Worm (Caenorhabditis elegans): ENCODE data around the gene F41C6.4.

Gene F41C6.4

DNA sequence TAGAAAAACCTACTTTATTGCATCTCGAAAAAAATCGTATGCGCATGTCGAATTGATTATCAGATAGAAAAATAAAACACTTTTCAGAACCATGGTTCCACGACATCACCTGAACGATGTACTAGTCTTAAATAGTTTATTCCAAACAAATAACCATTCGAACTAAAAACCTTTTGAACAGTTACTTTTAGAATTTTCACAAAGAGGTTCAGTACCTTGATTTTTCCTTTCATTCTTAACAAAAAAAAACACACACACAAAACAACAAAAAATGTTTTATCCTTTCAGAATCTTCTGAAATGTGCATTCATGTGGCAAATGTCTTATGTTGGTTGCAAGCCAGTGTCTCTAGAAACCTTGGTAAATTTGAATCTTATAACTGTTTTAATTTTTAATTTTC is at the start of gene F41C6.4:
Gene F41C6.4, minus strand, starts transcription at position 101 of the 400 bp plus-strand sequence.
- no peak for TF ChIP-seq mdl-1 (tag; optimal IDR thresholded peaks at IDR 0.05)
- TF ChIP-seq nhr-23 (tag; optimal IDR thresholded peaks at IDR 0.05), result no peak
- no peak for TF ChIP-seq ama-1 (optimal IDR thresholded peaks at IDR 0.05)
- TF ChIP-seq nhr-77 (tag; optimal IDR thresholded peaks at IDR 0.05), result no peak
- TF ChIP-seq elt-1 (tag; optimal IDR thresholded peaks at IDR 0.05), result no peak
- TF ChIP-seq nhr-67 (tag; optimal IDR thresholded peaks at IDR 0.05), result no peak
- TF ChIP-seq jun-1 (tag; optimal IDR thresholded peaks at IDR 0.05), result no peak
- TF ChIP-seq nhr-11 (tag; optimal IDR thresholded peaks at IDR 0.05), result no peak
- no peak for TF ChIP-seq unc-62 (GFP tag; optimal IDR thresholded peaks at IDR 0.05)
- no peak for TF ChIP-seq ztf-11 (tag; optimal IDR thresholded peaks at IDR 0.05)
- no peak for TF ChIP-seq ztf-4 (tag; optimal IDR thresholded peaks at IDR 0.05)
- TF ChIP-seq lsy-12 (tag; optimal IDR thresholded peaks at IDR 0.05), result no peak
- TF ChIP-seq fkh-2 (tag; optimal IDR thresholded peaks at IDR 0.05), result no peak
- TF ChIP-seq skn-1 (tag; optimal IDR thresholded peaks at IDR 0.05), result no peak
- no peak for TF ChIP-seq zag-1 (tag; optimal IDR thresholded peaks at IDR 0.05)
- TF ChIP-seq pha-4 (tag; optimal IDR thresholded peaks at IDR 0.05), result no peak

DNA sequence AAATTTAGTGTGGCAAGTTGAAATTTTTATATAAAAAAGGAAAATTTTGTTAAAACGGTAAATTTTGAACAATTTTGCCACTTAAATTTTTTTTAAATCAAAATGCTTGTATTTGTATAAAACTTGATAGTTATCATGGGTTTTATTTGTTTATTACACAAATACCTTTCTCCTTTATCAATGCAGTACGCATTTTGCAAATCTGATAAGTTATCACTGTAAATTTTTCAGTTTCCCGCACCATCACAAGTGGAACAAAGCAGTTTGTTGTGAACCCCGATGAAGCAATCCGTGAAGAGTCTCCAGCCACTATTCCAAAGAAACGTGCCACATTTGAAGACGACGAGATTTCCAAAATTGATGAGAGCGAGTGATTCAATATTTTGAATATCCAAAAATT is 45.5 kb upstream of the F41C6.4 start:
- TF ChIP-seq nhr-28 (tag; optimal IDR thresholded peaks at IDR 0.05) (no peak), elt-2 (tag; optimal IDR thresholded peaks at IDR 0.05) (peak; percentile 10), daf-12 (tag; optimal IDR thresholded peaks at IDR 0.05) (no peak)

DNA sequence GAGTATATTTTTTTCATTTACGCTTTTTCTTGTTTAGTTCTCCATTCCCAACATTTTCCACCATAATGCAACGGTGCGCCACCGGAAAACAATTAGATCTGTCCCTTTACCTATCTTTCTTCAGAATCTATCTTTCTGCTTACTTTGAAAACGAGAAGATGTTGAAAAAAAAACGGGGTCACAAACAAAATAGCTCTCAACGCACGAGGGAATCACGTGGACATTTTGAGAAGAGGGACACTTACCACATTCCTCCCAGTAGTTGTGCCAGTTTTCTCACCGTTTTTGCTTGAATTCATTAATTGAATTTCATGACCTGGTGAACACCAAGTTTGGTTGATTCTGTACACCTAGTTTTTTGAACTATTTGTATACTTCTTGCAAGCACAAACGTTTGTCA is 41.5 kb upstream of the F41C6.4 start:
- TF ChIP-seq pha-4 (tag; optimal IDR thresholded peaks at IDR 0.05) (no peak), elt-1 (tag; optimal IDR thresholded peaks at IDR 0.05) (no peak), mml-1 (tag; optimal IDR thresholded peaks at IDR 0.05) (peak; percentile 84), nfya-1 (tag; optimal IDR thresholded peaks at IDR 0.05; ENCODE audit: insufficient read depth) (peak; percentile 4), egl-5 (tag; optimal IDR thresholded peaks at IDR 0.05) (no peak), nhr-28 (tag; optimal IDR thresholded peaks at IDR 0.05) (no peak)

DNA sequence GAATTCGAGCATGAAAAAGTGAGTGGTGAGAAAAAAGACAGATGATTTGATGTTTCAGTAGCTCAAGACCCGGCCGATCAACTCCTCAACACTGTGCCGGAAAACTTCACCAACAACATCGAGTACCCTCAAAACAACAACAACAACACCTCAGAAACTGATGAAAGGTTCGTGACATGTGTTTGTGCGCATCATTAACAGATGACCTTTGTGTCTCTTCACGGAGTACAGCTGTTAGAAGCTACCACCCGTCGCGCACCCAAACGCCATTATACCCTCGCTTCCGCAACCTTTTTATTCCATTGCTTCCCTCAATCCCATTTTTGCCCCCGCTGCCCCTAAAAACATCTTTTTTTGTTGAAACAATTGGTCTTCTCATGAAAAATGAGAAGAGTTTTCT is 40.7 kb upstream of the F41C6.4 start:
- peak; percentile 25 for TF ChIP-seq lin-39 (tag; optimal IDR thresholded peaks at IDR 0.05)
- TF ChIP-seq unc-62 (GFP tag; optimal IDR thresholded peaks at IDR 0.05), result no peak

DNA sequence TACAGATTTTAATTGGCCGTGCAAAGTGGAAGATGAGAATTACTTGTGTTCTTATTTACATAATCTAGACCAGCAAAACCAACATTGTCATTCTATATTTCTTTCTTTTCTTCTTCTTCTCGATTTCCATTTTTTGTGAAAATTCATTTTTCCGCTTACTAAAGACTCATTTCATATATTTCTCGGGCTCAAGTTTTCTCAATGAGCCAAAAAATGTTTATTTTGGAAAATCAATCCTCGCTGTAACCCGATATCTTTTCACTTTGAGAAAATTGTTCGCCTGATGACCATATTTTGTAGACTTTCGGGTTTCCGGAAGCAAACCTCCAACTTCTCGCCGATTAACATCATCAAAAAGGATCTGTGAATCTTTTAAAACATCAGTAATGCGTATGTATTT is 39.4 kb upstream of the F41C6.4 start, which contains the start of gene nhx-4:
Gene nhx-4, plus strand, starts transcription at position 301 of the 400 bp plus-strand sequence.
- TF ChIP-seq nhr-237 (tag; optimal IDR thresholded peaks at IDR 0.05) (no peak), egl-27 (tag; optimal IDR thresholded peaks at IDR 0.05) (no peak)

DNA sequence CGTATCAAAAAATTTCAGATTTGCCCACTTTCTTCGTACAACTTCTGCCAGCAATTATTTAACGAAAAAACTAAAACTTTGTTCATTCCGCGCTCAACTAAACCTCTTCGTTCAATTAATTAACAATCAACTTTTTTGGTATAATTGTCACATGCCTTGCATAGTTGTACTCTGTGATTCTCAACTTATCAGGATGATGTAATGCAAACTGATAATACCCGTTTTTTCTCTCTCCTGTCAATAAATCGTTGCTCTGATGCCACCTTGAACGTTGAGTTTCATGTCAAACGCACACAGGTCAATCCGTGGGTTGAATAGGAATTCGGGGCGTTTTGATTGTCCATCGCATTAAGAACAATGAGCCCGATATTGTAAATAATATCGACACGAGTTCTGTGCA is 31.0 kb upstream of the F41C6.4 start:
- peak; percentile 95 for TF ChIP-seq elt-2 (tag; optimal IDR thresholded peaks at IDR 0.05)
- peak; percentile 73 for TF ChIP-seq pha-4 (tag; optimal IDR thresholded peaks at IDR 0.05)
- no peak for TF ChIP-seq snpc-4 (tag; optimal IDR thresholded peaks at IDR 0.05)
- TF ChIP-seq fos-1 (tag; optimal IDR thresholded peaks at IDR 0.05), result no peak
- no peak for TF ChIP-seq nhr-237 (tag; optimal IDR thresholded peaks at IDR 0.05)
- peak; percentile 78 for TF ChIP-seq pqm-1 (tag; optimal IDR thresholded peaks at IDR 0.05)
- no peak for TF ChIP-seq nhr-12 (tag; optimal IDR thresholded peaks at IDR 0.05)

DNA sequence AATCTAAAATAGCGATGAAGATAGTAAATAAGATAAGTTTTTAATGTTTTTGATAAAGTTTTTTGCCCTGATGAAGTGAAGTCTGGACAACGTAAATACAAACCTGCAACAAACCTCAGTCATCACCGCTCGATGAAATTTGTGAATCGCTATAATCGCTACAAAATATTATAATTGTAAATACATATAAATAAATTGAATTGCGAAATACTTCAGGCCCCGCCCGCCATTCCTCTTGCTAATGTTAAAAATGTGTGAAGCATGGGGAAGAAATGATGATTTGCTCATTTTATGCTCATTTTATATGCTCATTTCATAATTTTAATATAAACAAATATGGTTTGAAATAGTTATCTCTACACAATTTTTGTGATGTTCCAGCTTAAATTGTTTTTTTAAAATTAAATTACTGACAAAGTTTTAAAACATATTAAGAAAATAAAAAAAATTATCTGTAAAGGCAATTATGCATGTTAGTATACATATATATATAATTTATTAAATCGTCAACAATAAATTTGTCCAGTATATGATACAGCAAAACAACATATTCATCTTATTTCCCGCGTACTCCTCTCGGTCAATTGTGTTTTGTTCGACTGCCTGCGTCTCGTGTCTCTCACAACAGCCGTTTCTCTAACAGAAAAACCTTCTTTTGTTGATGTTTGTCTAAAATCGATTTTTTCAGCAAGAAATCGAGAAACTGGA is 29.6 kb upstream of the F41C6.4 start, which contains the start of gene sid-5:
Gene sid-5, plus strand, starts transcription at position 658 of the 708 bp plus-strand sequence.
- TF ChIP-seq nfya-1 (tag; optimal IDR thresholded peaks at IDR 0.05; ENCODE audit: insufficient read depth) (peak; percentile 7), nhr-12 (tag; optimal IDR thresholded peaks at IDR 0.05) (no peak), elt-2 (tag; optimal IDR thresholded peaks at IDR 0.05) (peak; percentile 4), lsy-12 (tag; optimal IDR thresholded peaks at IDR 0.05) (no peak), hmg-11 (tag; optimal IDR thresholded peaks at IDR 0.05) (no peak), pha-4 (tag; optimal IDR thresholded peaks at IDR 0.05) (peak; percentile 41)
